Worm (Caenorhabditis elegans): ENCODE measurements around the gene F41F3.8.

Gene F41F3.8

ce11 chrV:4626344-4626743 is 22.3 kb upstream of the F41F3.8 start:
- TF ChIP-seq ceh-18 (tag; optimal IDR thresholded peaks at IDR 0.05) (no peak), F13H6.1 (tag; optimal IDR thresholded peaks at IDR 0.05) (no peak), hlh-30 (tag; optimal IDR thresholded peaks at IDR 0.05; ENCODE audit: insufficient read depth) (no peak), elt-2 (tag; optimal IDR thresholded peaks at IDR 0.05) (no peak), pros-1 (tag; optimal IDR thresholded peaks at IDR 0.05) (no peak), ceh-6 (GFP tag; optimal IDR thresholded peaks at IDR 0.05) (no peak), nfya-1 (tag; optimal IDR thresholded peaks at IDR 0.05) (no peak), ceh-48 (tag; optimal IDR thresholded peaks at IDR 0.05) (no peak), fkh-6 (tag; optimal IDR thresholded peaks at IDR 0.05) (no peak), mec-3 (tag; optimal IDR thresholded peaks at IDR 0.05; ENCODE audit: borderline replicate concordance) (no peak), odd-2 (tag; optimal IDR thresholded peaks at IDR 0.05) (no peak), pat-9 (tag; optimal IDR thresholded peaks at IDR 0.05) (no peak), ceh-14 (tag; optimal IDR thresholded peaks at IDR 0.05) (no peak), unc-86 (tag; optimal IDR thresholded peaks at IDR 0.05) (no peak), ceh-45 (GFP tag; IDR thresholded peaks at IDR 0.05) (no peak), fkh-10 (GFP tag; optimal IDR thresholded peaks at IDR 0.05) (no peak), ttx-3 (tag; optimal IDR thresholded peaks at IDR 0.05) (no peak), lin-11 (tag; optimal IDR thresholded peaks at IDR 0.05) (no peak), elt-4 (tag; optimal IDR thresholded peaks at IDR 0.05) (no peak)

DNA sequence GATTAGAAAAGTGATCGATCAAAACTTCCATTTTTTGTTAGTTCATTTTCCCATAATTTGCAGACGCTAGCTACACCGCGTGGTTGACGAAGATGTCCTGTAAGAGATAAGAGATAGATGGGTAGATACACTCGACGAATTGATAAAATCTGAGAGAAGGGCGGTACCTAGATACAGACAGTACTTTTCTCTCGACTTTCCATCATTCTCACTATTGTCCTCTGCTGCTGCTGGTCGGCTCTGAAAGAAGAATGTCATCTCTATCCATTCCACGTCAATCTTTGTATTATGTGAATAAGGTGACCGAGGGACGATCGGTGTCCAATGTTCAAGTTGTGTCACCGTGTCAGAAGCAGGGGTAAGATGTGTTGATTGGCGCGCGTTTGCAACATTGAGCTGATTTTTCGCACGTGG is 20.1 kb upstream of the F41F3.8 start, which contains the start of gene pmt-2:
pmt-2 (plus strand) TSS at position 64 of the 414 bp plus-strand sequence.
- TF ChIP-seq elt-4 (tag; optimal IDR thresholded peaks at IDR 0.05): no peak
- TF ChIP-seq rnt-1 (tag; optimal IDR thresholded peaks at IDR 0.05): peak; percentile 56
- no peak for TF ChIP-seq tbx-7 (tag; optimal IDR thresholded peaks at IDR 0.05)
- TF ChIP-seq fkh-10 (GFP tag; optimal IDR thresholded peaks at IDR 0.05): no peak

ce11 chrV:4630267-4630666 is 18.4 kb upstream of the F41F3.8 start:
- TF ChIP-seq odd-2 (tag; optimal IDR thresholded peaks at IDR 0.05) (no peak), elt-2 (tag; optimal IDR thresholded peaks at IDR 0.05) (peak; percentile 28)

DNA sequence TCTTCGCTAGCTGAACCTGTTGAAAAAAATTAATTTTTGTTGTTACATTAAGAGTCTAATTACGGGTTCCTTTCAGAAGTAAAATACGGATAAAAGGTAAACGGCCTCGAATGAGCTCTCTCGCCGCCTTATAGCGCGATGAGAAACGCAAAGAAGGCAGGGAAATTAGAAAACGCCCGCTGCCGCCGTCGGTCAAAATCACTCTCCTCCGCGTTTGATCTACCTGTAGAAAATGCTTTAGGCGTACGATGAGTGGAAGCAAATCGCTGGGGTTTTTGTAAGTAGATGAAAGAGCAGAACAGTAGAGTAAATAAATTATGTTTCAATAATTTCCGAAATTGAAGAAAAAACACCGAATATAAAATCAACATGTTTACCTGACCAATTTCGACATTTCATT is 11.5 kb upstream of the F41F3.8 start:
- TF ChIP-seq elt-4 (tag; optimal IDR thresholded peaks at IDR 0.05) (no peak), ceh-34 (tag; optimal IDR thresholded peaks at IDR 0.05) (no peak), che-1 (tag; optimal IDR thresholded peaks at IDR 0.05) (no peak), dve-1 (tag; optimal IDR thresholded peaks at IDR 0.05) (no peak), ceh-14 (tag; optimal IDR thresholded peaks at IDR 0.05) (no peak), nfya-1 (tag; optimal IDR thresholded peaks at IDR 0.05) (no peak), npax-4 (tag; optimal IDR thresholded peaks at IDR 0.05) (no peak), fkh-10 (GFP tag; optimal IDR thresholded peaks at IDR 0.05) (no peak), ceh-24 (tag; optimal IDR thresholded peaks at IDR 0.05) (no peak), ceh-9 (tag; optimal IDR thresholded peaks at IDR 0.05) (no peak), mec-3 (tag; optimal IDR thresholded peaks at IDR 0.05; ENCODE audit: borderline replicate concordance) (no peak), ceh-19 (GFP tag; optimal IDR thresholded peaks at IDR 0.05) (no peak), gmeb-2 (tag; optimal IDR thresholded peaks at IDR 0.05) (no peak), lin-11 (tag; optimal IDR thresholded peaks at IDR 0.05) (no peak), ceh-45 (GFP tag; IDR thresholded peaks at IDR 0.05) (no peak), ceh-31 (tag; optimal IDR thresholded peaks at IDR 0.05) (no peak), ref-2 (tag; optimal IDR thresholded peaks at IDR 0.05) (no peak), C08G9.2 (tag; optimal IDR thresholded peaks at IDR 0.05) (no peak), hlh-30 (tag; optimal IDR thresholded peaks at IDR 0.05; ENCODE audit: insufficient read depth) (no peak)

- TF ChIP-seq K02D7.2 (tag; optimal IDR thresholded peaks at IDR 0.05) (no peak), Y22D7AL.16 (tag; optimal IDR thresholded peaks at IDR 0.05) (no peak), pag-3 (tag; optimal IDR thresholded peaks at IDR 0.05; ENCODE audit: borderline replicate concordance) (no peak), nhr-232 (tag; optimal IDR thresholded peaks at IDR 0.05) (no peak), ceh-14 (tag; optimal IDR thresholded peaks at IDR 0.05) (no peak), C38D4.7 (GFP tag; optimal IDR thresholded peaks at IDR 0.05) (no peak), rnt-1 (tag; optimal IDR thresholded peaks at IDR 0.05) (no peak), ceh-30 (tag; optimal IDR thresholded peaks at IDR 0.05) (no peak), lim-6 (tag; optimal IDR thresholded peaks at IDR 0.05) (no peak)
Observed at ce11 chrV:4640501-4641150, 8.0 kb upstream of the F41F3.8 start.

Measured in whole organism, late embryonic.